Worm (Caenorhabditis elegans): ENCODE measurements around the gene T01B11.1.

Gene T01B11.1

ce11 chrIV:8488043-8488442 is 41.0 kb downstream of the T01B11.1 start:
- TF ChIP-seq F10E7.11 (tag; optimal IDR thresholded peaks at IDR 0.05) (no peak), zfh-2 (GFP tag; conservative IDR thresholded peaks at IDR 0.05) (0 out of 2 replicates have a peak, but pooled peaks have one; percentile 25)

DNA sequence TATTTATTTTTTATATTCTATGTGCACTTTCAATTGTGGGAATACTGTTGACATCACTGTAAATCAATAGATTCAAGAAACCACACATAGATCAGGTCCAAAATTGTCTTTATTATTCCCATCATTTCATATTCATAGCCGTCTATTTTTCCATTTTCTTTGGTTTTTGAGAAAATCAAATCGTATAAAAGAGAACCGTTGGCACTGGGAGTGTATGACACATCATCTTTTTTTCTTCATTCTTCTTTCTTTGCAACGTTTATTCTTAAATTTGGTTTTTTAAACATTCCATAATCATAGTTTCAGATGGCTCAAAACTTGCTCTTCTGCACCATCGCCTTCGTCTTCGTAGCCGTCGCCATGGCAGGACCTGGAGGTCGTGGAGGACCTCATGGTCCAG is 42.9 kb downstream of the T01B11.1 start, which contains the start of gene srlf-2:
srlf-2 (plus strand) TSS at position 301 of the 400 bp plus-strand sequence.
- TF ChIP-seq snpc-1.1 (tag; optimal IDR thresholded peaks at IDR 0.05; ENCODE audit: insufficient read depth), result no peak
- TF ChIP-seq Y53F4B.3 (GFP tag; IDR thresholded peaks at IDR 0.05), result no peak

ce11 chrIV:8492242-8492641 is 45.2 kb downstream of the T01B11.1 start, which contains the start of gene sru-7:
TSS of gene sru-7 (plus strand) at chrIV:8492542.
- TF ChIP-seq Y53F4B.3 (GFP tag; IDR thresholded peaks at IDR 0.05) (no peak), F57C9.4 (tag; optimal IDR thresholded peaks at IDR 0.05) (no peak), die-1 (tag; optimal IDR thresholded peaks at IDR 0.05) (no peak), ccch-3 (GFP tag; optimal IDR thresholded peaks at IDR 0.05) (no peak), egrh-3 (GFP tag; IDR thresholded peaks at IDR 0.05) (no peak), efl-1 (GFP tag; optimal IDR thresholded peaks at IDR 0.05) (no peak), hlh-26 (GFP tag; conservative IDR thresholded peaks at IDR 0.05) (no peak), lsl-1 (GFP tag; optimal IDR thresholded peaks at IDR 0.05) (no peak), sdz-38 (tag; optimal IDR thresholded peaks at IDR 0.05) (no peak), madf-10 (tag; optimal IDR thresholded peaks at IDR 0.05) (no peak), lin-35 (GFP tag; optimal IDR thresholded peaks at IDR 0.05) (no peak), ceh-58 (GFP tag; IDR thresholded peaks at IDR 0.05) (no peak), K12H6.12 (tag; optimal IDR thresholded peaks at IDR 0.05) (no peak), F33H1.4 (GFP tag; IDR thresholded peaks at IDR 0.05) (no peak), pbrm-1 (GFP tag; IDR thresholded peaks at IDR 0.05) (no peak)

DNA sequence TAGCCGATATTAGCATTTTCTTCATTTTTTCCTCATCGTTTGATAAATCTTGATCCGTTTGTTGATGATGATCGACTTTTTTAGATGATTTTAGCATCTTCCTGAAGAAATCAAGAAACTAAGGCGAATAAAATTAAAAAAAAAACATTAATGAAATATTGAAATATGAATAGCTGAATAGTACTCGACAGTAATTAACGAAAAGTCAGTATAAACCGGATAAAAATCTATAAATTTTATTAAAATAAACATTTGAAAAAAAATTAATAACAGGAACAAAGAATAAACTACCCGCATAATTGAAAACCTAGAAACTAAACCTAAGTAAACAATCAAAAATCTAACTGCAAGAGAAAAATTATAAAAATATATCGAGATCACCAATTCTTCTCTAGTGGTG is 49.3 kb downstream of the T01B11.1 start, which contains the start of gene C28C12.12:
C28C12.12 (minus strand) TSS at position 101 of the 400 bp plus-strand sequence.
- TF ChIP-seq ztf-3 (GFP tag; optimal IDR thresholded peaks at IDR 0.05) (no peak), nhr-120 (GFP tag; IDR thresholded peaks at IDR 0.05) (no peak), cebp-1 (GFP tag; IDR thresholded peaks at IDR 0.05) (no peak), cebp-1 (tag; optimal IDR thresholded peaks at IDR 0.05) (no peak), madf-3 (GFP tag; IDR thresholded peaks at IDR 0.05) (no peak), xnd-1 (tag; optimal IDR thresholded peaks at IDR 0.05) (no peak), ZK185.1 (tag; optimal IDR thresholded peaks at IDR 0.05; ENCODE audit: poor library complexity, severe bottlenecking) (no peak), die-1 (tag; optimal IDR thresholded peaks at IDR 0.05) (no peak), ceh-100 (GFP tag; IDR thresholded peaks at IDR 0.05) (no peak), F22D6.2 (tag; optimal IDR thresholded peaks at IDR 0.05) (no peak), akir-1 (GFP tag; optimal IDR thresholded peaks at IDR 0.05) (no peak), ccch-3 (GFP tag; optimal IDR thresholded peaks at IDR 0.05) (no peak), egl-44 (GFP tag; IDR thresholded peaks at IDR 0.05) (no peak), F37B4.10 (GFP tag; IDR thresholded peaks at IDR 0.05) (no peak), F10E7.11 (tag; optimal IDR thresholded peaks at IDR 0.05) (no peak)

Data from whole organism, young adult.